Fruit fly (Drosophila melanogaster) whole organism, embryonic: ENCODE results near the gene CG12945.

Experiments
- CG11247 ChIP-seq: fragments of 200-800 bp; sonication (Bioruptor generic); IDR thresholded peaks from 2 replicates; pipeline ENCODE4 v1.3.6; 2022; ENCODE audit warnings: missing biosample characterization, missing genetic modification characterization
- Fer2 ChIP-seq: fragments of 200-800 bp; sonication (Bioruptor generic); optimal IDR thresholded peaks from 2 replicates; lab custom pipeline; 2018; ENCODE audit warnings: missing biosample characterization, mild to moderate bottlenecking, missing genetic modification characterization, moderate library complexity
- ara ChIP-seq: fragments of 200-800 bp; sonication (Bioruptor generic); IDR thresholded peaks from 2 replicates; pipeline ENCODE4 v1.3.6; 2022; ENCODE audit warnings: missing biosample characterization, missing genetic modification characterization
- grn ChIP-seq: fragments of 200-800 bp; sonication (Bioruptor generic); optimal IDR thresholded peaks from 3 replicates; lab custom pipeline; 2017; ENCODE audit warnings: missing biosample characterization, missing genetic modification characterization
- psq ChIP-seq: fragments of 200-800 bp; sonication (Bioruptor generic); optimal IDR thresholded peaks from 2 replicates; lab custom pipeline; 2017; ENCODE audit warnings: missing biosample characterization, missing genetic modification characterization

dm6 chr3R:9783240-9783917 lies 7.6 kb downstream of the CG12945 start:
- TF ChIP-seq CG11247 (GFP tag; lab: Robert Waterston, UW) (no peak), psq (GFP tag; lab: Kevin White, UChicago) (no peak), ara (GFP tag; lab: Robert Waterston, UW) (no peak), Fer2 (tag; lab: Kevin White, UChicago) (no peak), grn (no peak)
